Fruit fly (Drosophila melanogaster): ENCODE results near the gene CG14109.

CG14109 gene

dm6 chr3L:13488129-13488876 is 47.6 kb downstream of the CG14109 start (continued):
- no peak for TF ChIP-seq vri (GFP tag; optimal IDR thresholded peaks at IDR 0.05)
- peak; percentile 30; the same call in 1 of the 2 replicates for TF ChIP-seq Gug (GFP tag; IDR thresholded peaks at IDR 0.05)
- peak; percentile 26 for TF ChIP-seq CG8319 (GFP tag; optimal IDR thresholded peaks at IDR 0.05)
- TF ChIP-seq esn (GFP tag; optimal IDR thresholded peaks at IDR 0.05), result peak; percentile 88
- TF ChIP-seq ss (GFP tag; optimal IDR thresholded peaks at IDR 0.05), result no peak
- peak; percentile 93 for TF ChIP-seq svp (GFP tag)
- TF ChIP-seq Eip78C (GFP tag), result peak; percentile 85
- TF ChIP-seq CG34406 (GFP tag; optimal IDR thresholded peaks at IDR 0.05), result peak; percentile 28
- peak; percentile 28 for TF ChIP-seq CG4318 (GFP tag; optimal IDR thresholded peaks at IDR 0.05)
- no peak for TF ChIP-seq fkh (GFP tag; optimal IDR thresholded peaks at IDR 0.05)
- no peak for TF ChIP-seq Lpt (GFP tag; optimal IDR thresholded peaks at IDR 0.05)
- peak; percentile 45 for TF ChIP-seq CG7368 (GFP tag; optimal IDR thresholded peaks at IDR 0.05)
- TF ChIP-seq cyc (GFP tag; optimal IDR thresholded peaks at IDR 0.05), result peak; percentile 58
- no peak for TF ChIP-seq Ets96B (tag; optimal IDR thresholded peaks at IDR 0.05)
- TF ChIP-seq Hr38 (GFP tag; optimal IDR thresholded peaks at IDR 0.05), result no peak
- peak; percentile 38 for TF ChIP-seq spab (GFP tag; optimal IDR thresholded peaks at IDR 0.05)
- TF ChIP-seq CG11294 (GFP tag; IDR thresholded peaks at IDR 0.05), result no peak
- no peak for TF ChIP-seq CG6276 (GFP tag; optimal IDR thresholded peaks at IDR 0.05)
- TF ChIP-seq CG8119 (GFP tag; IDR thresholded peaks at IDR 0.05), result no peak
- no peak for TF ChIP-seq CG11762 (GFP tag; optimal IDR thresholded peaks at IDR 0.05; ENCODE audit: insufficient read depth)
- TF ChIP-seq OdsH (GFP tag; optimal IDR thresholded peaks at IDR 0.05), result peak; percentile 9
- peak; percentile 46 for TF ChIP-seq Hr4 (GFP tag; optimal IDR thresholded peaks at IDR 0.05)
- peak; percentile 25 for TF ChIP-seq CG10631 (GFP tag; optimal IDR thresholded peaks at IDR 0.05)
- TF ChIP-seq Sox102F (GFP tag; optimal IDR thresholded peaks at IDR 0.05), result peak; percentile 60
- peak; percentile 19 for TF ChIP-seq Ets21C (GFP tag; optimal IDR thresholded peaks at IDR 0.05)
- no peak for TF ChIP-seq fd59A (GFP tag; optimal IDR thresholded peaks at IDR 0.05)
- no peak for TF ChIP-seq dsx (GFP tag; optimal IDR thresholded peaks at IDR 0.05; ENCODE audit: poor library complexity, severe bottlenecking)
- peak; percentile 63; the same call in 2 of the 3 replicates for TF ChIP-seq CG6163 (GFP tag; IDR thresholded peaks at IDR 0.05)
- peak; percentile 42 for TF ChIP-seq CG10669 (GFP tag; optimal IDR thresholded peaks at IDR 0.05)
- TF ChIP-seq CG6792 (GFP tag; optimal IDR thresholded peaks at IDR 0.05), result peak; percentile 5
- peak; percentile 34 for TF ChIP-seq acj6 (GFP tag; optimal IDR thresholded peaks at IDR 0.05)
- peak; percentile 3 for TF ChIP-seq pdm3 (GFP tag; optimal IDR thresholded peaks at IDR 0.05)
- peak; percentile 58 for TF ChIP-seq topi (GFP tag; optimal IDR thresholded peaks at IDR 0.05)

DNA sequence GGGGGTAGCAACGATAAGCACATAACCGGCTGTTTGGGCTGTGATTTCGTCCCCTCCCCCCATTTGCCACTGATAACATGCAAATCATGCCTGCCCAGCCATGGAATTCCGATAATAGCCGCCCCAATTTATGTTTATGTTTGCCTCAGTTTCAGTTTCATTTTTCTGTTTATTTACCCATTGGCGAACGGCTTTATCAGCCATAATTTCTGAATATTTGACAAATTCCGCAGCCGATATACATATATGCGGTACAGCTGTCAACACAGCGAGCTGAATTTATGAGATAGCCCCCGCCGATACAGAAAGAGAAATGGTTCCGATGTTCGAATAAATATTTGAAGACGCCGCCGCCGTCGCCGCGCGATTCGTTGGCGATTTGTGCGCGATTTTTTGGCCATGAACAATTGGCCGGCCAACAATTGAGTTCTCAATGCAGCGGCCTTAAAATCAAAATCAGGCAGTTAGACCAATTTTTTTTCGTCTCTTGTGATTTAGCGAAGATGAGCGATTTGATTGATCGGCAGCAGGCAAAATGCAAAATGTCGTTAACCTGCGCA is 48.6 kb downstream of the CG14109 start:
- TF ChIP-seq fkh (GFP tag; optimal IDR thresholded peaks at IDR 0.05), result peak; percentile 63
- no peak for TF ChIP-seq cyc (GFP tag; optimal IDR thresholded peaks at IDR 0.05)

DNA sequence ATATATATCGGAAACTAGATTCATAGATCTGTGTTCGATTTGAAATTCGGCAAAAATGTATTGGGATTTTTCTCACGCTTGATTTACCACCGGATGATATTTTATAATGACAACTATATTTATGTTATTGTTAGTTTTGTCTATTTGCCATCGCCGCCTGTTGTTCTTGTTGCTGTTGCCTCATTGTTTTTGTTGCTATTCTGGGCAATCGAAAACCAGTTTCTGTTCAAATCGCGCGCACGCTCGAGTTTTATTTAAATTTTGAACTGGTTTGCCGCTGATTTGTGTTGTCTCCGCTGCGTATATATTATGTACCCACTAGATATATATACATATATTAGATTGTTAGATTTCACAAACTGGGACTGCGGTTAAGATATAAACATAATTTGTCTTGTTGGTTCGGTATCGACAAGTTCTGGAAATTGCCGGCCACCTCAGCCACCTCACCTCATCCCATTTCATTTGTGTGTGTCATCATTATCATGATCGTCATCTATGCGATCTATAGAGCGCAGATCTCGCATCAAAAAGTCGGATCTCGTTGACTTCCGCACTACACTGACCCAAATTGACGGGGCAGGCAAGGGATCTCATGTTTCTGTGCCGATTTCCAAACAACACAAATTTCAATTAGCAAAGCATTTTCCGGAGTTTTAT is 50.1 kb downstream of the CG14109 start:
- TF ChIP-seq ss (GFP tag; optimal IDR thresholded peaks at IDR 0.05) (no peak), fkh (GFP tag; optimal IDR thresholded peaks at IDR 0.05) (peak; percentile 25), CG11762 (GFP tag; optimal IDR thresholded peaks at IDR 0.05; ENCODE audit: insufficient read depth) (no peak), Eip78C (GFP tag) (peak; percentile 26)
